Worm (Caenorhabditis elegans) whole organism, early embryonic: Measurements from ENCODE around the gene enri-2.

ENCODE experiments used
- B0310.2 ChIP-seq: sonication (generic microtip); optimal IDR thresholded peaks from 2 replicates; lab custom pipeline; 2016; ENCODE audit warnings: mild to moderate bottlenecking, missing genetic modification characterization, missing compliant biosample characterization
- aly-1 ChIP-seq: sonication (generic microtip); optimal IDR thresholded peaks from 2 replicates; lab custom pipeline; 2016; ENCODE audit warnings: missing genetic modification characterization, missing compliant biosample characterization
- ama-1 ChIP-seq: fragments of 150-350 bp; optimal IDR thresholded peaks from 2 replicates; lab custom pipeline; 2014
- ceh-13 ChIP-seq: fragments of 200-800 bp; sonication (Bioruptor generic); optimal IDR thresholded peaks from 2 replicates; lab custom pipeline; 2018; ENCODE audit warnings: mild to moderate bottlenecking, missing genetic modification characterization, missing compliant biosample characterization
- ceh-36 ChIP-seq: sonication (generic microtip); optimal IDR thresholded peaks from 2 replicates; lab custom pipeline; 2016; ENCODE audit warnings: missing genetic modification characterization, inconsistent platforms, missing compliant biosample characterization
- flt-1 ChIP-seq: fragments of 200-800 bp; sonication (Bioruptor generic); IDR thresholded peaks from 2 replicates; pipeline ENCODE4 v1.3.6; 2022; ENCODE audit warnings: missing genetic modification characterization, missing compliant biosample characterization
- hmbx-1 ChIP-seq: sonication (generic microtip); optimal IDR thresholded peaks from 2 replicates; lab custom pipeline; 2016; ENCODE audit warnings: mild to moderate bottlenecking, missing genetic modification characterization, missing compliant biosample characterization
- pes-1 ChIP-seq: fragments of 200-800 bp; sonication (Bioruptor generic); IDR thresholded peaks from 2 replicates; pipeline ENCODE4 v1.3.6; 2022; ENCODE audit warnings: missing genetic modification reagents, missing genetic modification characterization, missing compliant biosample characterization
- scrt-1 ChIP-seq: fragments of 200-800 bp; sonication (Bioruptor generic); IDR thresholded peaks from 2 replicates; pipeline ENCODE4 v1.3.6; 2022; ENCODE audit warnings: missing genetic modification characterization, missing compliant biosample characterization
- sea-1 ChIP-seq: fragments of 200-800 bp; sonication (Bioruptor generic); conservative IDR thresholded peaks from 2 replicates; pipeline ENCODE4 v1.3.6; 2022; ENCODE audit warnings: missing genetic modification characterization, missing compliant biosample characterization
- tbx-11 ChIP-seq: fragments of 200-800 bp; sonication (Bioruptor generic); IDR thresholded peaks from 2 replicates; pipeline ENCODE4 v1.3.6; 2022; ENCODE audit warnings: missing genetic modification characterization, missing compliant biosample characterization

DNA sequence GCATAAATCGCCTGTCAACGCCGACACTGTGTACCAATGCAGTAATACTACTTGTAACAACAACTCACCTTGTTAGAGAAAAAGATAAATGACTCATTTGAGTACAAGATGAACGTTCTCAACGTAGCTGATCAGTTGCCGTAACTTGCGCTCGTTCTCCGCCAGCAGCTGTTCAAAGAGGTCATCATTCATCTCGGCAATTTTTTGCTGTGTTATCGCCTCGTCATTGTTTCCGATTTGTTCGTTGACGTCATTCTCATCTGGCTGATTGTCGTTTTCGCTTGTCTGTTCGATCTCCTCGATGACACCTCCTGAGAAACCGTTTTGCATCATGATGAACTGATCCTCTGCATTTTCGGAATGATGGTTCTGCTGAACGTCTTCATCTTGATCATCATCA is 42.4 kb upstream of the enri-2 start:
- no peak for TF ChIP-seq ama-1 (lab: Kevin White, UChicago)
- TF ChIP-seq sea-1 (GFP tag; lab: Robert Waterston, UW) = no peak
- TF ChIP-seq flt-1 = no peak
- no peak for TF ChIP-seq ceh-36 (tag; lab: Kevin White, UChicago)
- TF ChIP-seq tbx-11 (GFP tag; lab: Robert Waterston, UW) = no peak
- no peak for TF ChIP-seq pes-1 (GFP tag; lab: Robert Waterston, UW)
- no peak for TF ChIP-seq ceh-13 (GFP tag; lab: Kevin White, UChicago)
- no peak for TF ChIP-seq B0310.2 (tag; lab: Kevin White, UChicago)
- no peak for TF ChIP-seq hmbx-1 (tag; lab: Kevin White, UChicago)
- TF ChIP-seq scrt-1 = no peak
- no peak for TF ChIP-seq aly-1
